Worm (Caenorhabditis elegans): ENCODE data around the gene sap-49.

DNA sequence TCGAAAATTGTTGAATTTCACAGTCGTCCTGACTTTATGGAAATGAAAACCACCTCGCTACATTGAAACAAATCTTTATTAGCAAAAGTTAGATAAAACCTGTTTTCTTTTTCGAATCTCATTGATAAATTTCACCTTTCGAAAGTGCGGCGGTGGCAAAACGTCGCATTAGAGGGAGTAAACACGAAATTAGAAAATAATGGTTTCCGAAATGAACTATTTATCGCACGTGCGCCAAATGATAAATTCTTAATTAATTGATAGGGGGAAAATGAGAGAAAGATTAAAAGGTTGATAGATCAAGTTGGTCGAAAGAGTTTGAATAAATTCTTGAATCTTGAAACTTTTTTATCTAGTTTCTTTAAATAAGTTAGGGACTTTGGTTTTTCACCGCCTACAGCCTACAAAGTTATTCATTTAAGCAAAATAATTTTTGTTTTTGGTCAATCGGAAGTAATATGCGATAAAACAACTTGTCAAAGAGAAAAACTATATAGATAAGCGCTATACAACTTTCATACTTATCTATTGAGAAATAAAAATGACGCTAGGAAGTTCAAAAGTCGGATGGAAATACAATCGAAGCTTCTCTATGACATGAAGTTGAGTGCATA is 35.6 kb upstream of the sap-49 start:
- no peak for TF ChIP-seq cog-1 (tag; optimal IDR thresholded peaks at IDR 0.05)
- no peak for TF ChIP-seq flt-1 (GFP tag; IDR thresholded peaks at IDR 0.05)
- no peak for TF ChIP-seq ref-1 (GFP tag; conservative IDR thresholded peaks at IDR 0.05)
- TF ChIP-seq T22C8.4 (GFP tag; IDR thresholded peaks at IDR 0.05) = no peak
- no peak for TF ChIP-seq ztf-29 (GFP tag; IDR thresholded peaks at IDR 0.05)
- TF ChIP-seq ztf-23 (GFP tag; IDR thresholded peaks at IDR 0.05) = no peak
